Fruit fly (Drosophila melanogaster) Kc167 (cell line): ENCODE data around the gene CG5122.

Experiments
- h ChIP-seq: fragments of >200 bp; optimal IDR thresholded peaks from 3 replicates; lab custom pipeline; 2018; ENCODE audit warnings: missing external identifiers
- psq ChIP-seq: fragments of >200 bp; optimal IDR thresholded peaks from 2 replicates; lab custom pipeline; 2017; ENCODE audit warnings: missing external identifiers

dm6 chr2L:13176123-13176522, 45.7 kb downstream of the CG5122 start, which contains the start of gene CG43925:
- no peak for TF ChIP-seq psq (lab: Kevin White, UChicago)
- TF ChIP-seq h (lab: Kevin White, UChicago): no peak
